Fruit fly (Drosophila melanogaster): ENCODE results near the gene CG8159.

CG8159 gene

dm6 chr3R:8767998-8768397 lies 41.3 kb downstream of the CG8159 start, which contains the start of the genes CG34135 and CG11768:
Gene CG34135 (minus strand): TSS chr3R:8768191.
Gene CG11768 (minus strand): TSS chr3R:8768200.
- no peak for TF ChIP-seq Myc (optimal IDR thresholded peaks at IDR 0.05)
- no peak for TF ChIP-seq Dif (GFP tag; optimal IDR thresholded peaks at IDR 0.05; ENCODE audit: partially characterized antibody)
- no peak for TF ChIP-seq lola (GFP tag; optimal IDR thresholded peaks at IDR 0.05)
- no peak for TF ChIP-seq sage (GFP tag; optimal IDR thresholded peaks at IDR 0.05)
- no peak for TF ChIP-seq Vsx2 (GFP tag; optimal IDR thresholded peaks at IDR 0.05; ENCODE audit: partially characterized antibody)
- no peak for TF ChIP-seq Rel (GFP tag; optimal IDR thresholded peaks at IDR 0.05)
- no peak for TF ChIP-seq Rel (tag; optimal IDR thresholded peaks at IDR 0.05)
- no peak for TF ChIP-seq N (GFP tag; optimal IDR thresholded peaks at IDR 0.05)
- TF ChIP-seq fru (GFP tag; optimal IDR thresholded peaks at IDR 0.05): no peak
- no peak for TF ChIP-seq pan (optimal IDR thresholded peaks at IDR 0.05)
- no peak for TF ChIP-seq dsf (GFP tag; optimal IDR thresholded peaks at IDR 0.05; ENCODE audit: borderline replicate concordance)
- TF ChIP-seq dmrt93B (GFP tag; optimal IDR thresholded peaks at IDR 0.05): no peak
- TF ChIP-seq GATAd (GFP tag; optimal IDR thresholded peaks at IDR 0.05): no peak
- no peak for TF ChIP-seq HLH106 (tag; optimal IDR thresholded peaks at IDR 0.05)

- TF ChIP-seq fru (GFP tag; optimal IDR thresholded peaks at IDR 0.05) (no peak), rgr (GFP tag; optimal IDR thresholded peaks at IDR 0.05) (no peak), dl (GFP tag; optimal IDR thresholded peaks at IDR 0.05; ENCODE audit: insufficient read depth in 1 of 2, partially characterized antibody in 2 of 2) (no peak), Dif (GFP tag; optimal IDR thresholded peaks at IDR 0.05; ENCODE audit: partially characterized antibody) (no peak), Rel (GFP tag; optimal IDR thresholded peaks at IDR 0.05) (no peak), Rel (tag; optimal IDR thresholded peaks at IDR 0.05) (no peak), pan (optimal IDR thresholded peaks at IDR 0.05) (no peak), h (GFP tag; optimal IDR thresholded peaks at IDR 0.05) (no peak), psq (GFP tag; optimal IDR thresholded peaks at IDR 0.05) (no peak), jim (GFP tag; optimal IDR thresholded peaks at IDR 0.05) (no peak), CG9705 (GFP tag; optimal IDR thresholded peaks at IDR 0.05) (no peak), CrebA (GFP tag; optimal IDR thresholded peaks at IDR 0.05; ENCODE audit: borderline replicate concordance) (no peak), ey (GFP tag; optimal IDR thresholded peaks at IDR 0.05) (no peak), brk (GFP tag; optimal IDR thresholded peaks at IDR 0.05) (no peak), br (GFP tag; optimal IDR thresholded peaks at IDR 0.05) (no peak), Vsx2 (GFP tag; optimal IDR thresholded peaks at IDR 0.05; ENCODE audit: partially characterized antibody) (no peak)
Observed at dm6 chr3R:8769094-8769493, 42.4 kb downstream of the CG8159 start, which contains the start of gene CG8236. Gene CG8236 (plus strand): TSS chr3R:8769394.

- no peak for TF ChIP-seq sage (GFP tag; optimal IDR thresholded peaks at IDR 0.05)
- TF ChIP-seq fru (GFP tag; optimal IDR thresholded peaks at IDR 0.05): no peak
- TF ChIP-seq usp (GFP tag; optimal IDR thresholded peaks at IDR 0.05): no peak
Observed at dm6 chr3R:8772591-8772990, 45.9 kb downstream of the CG8159 start, which contains the start of gene CG13318. Gene CG13318 (minus strand): TSS chr3R:8772691.

- no peak for TF ChIP-seq OdsH (GFP tag; optimal IDR thresholded peaks at IDR 0.05)
- TF ChIP-seq CG9705 (GFP tag; optimal IDR thresholded peaks at IDR 0.05): no peak
- no peak for TF ChIP-seq dmrt93B (GFP tag; optimal IDR thresholded peaks at IDR 0.05)
Observed at dm6 chr3R:8773135-8773534, 46.5 kb downstream of the CG8159 start, which contains the start of gene CG34301. Gene CG34301 (plus strand): TSS chr3R:8773435.
